Worm (Caenorhabditis elegans): ENCODE measurements around the gene nhr-168.

Gene nhr-168

DNA sequence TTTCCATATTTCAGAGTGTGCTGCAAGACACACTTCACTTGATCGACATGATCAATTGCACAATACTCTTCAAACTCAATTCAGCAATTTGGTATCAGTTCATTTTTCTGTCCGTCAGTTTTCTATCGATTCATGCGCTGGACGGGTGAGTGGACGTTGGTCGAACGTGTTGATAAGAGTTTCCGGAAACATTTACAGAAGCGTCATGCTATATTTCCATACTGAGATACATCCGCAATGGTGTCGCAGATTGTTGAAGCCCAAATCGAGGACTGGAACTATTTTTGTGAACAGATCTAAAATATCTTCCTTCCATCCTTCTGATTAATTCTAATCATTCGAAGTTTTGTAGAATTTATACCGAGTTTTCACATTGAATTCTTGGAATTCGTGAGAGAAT, 36.0 kb upstream of the nhr-168 start (continued):
- TF ChIP-seq mdl-1 (tag; optimal IDR thresholded peaks at IDR 0.05) (peak in 1 of 2 experiments; percentile 7), nhr-10 (tag; optimal IDR thresholded peaks at IDR 0.05) (peak; percentile 36), ceh-20 (GFP tag; IDR thresholded peaks at IDR 0.05) (no peak)

DNA sequence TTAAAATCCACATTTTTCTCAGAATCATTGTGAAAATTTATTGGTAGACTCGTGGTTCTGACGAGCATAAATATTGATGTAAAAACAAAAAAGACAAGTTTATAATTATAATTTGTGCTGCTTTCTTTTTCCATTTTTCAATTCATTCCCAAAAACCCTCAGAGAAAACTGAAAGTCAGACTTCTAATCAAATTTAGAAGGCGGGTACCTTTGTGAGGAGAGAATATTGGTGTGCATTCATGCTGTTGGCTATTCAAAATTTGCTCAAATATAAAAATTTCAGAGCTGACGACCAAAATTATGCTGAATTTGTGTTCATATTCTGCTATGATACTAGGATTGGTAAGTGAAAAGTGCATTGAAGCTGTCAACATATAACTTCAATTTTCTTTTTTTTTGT, 33.4 kb upstream of the nhr-168 start, which contains the start of gene srx-125:
Gene srx-125 (plus strand): TSS at position 301 of the 400 bp plus-strand sequence.
- TF ChIP-seq unc-62 (GFP tag; optimal IDR thresholded peaks at IDR 0.05 in 1 of 2), result peak in 1 of 2 experiments; percentile 46
- TF ChIP-seq unc-62 (tag; optimal IDR thresholded peaks at IDR 0.05), result no peak
- TF ChIP-seq lin-15B (tag; optimal IDR thresholded peaks at IDR 0.05), result no peak

ce11 chrV:13366488-13366887, 32.8 kb upstream of the nhr-168 start:
- no peak for TF ChIP-seq rbr-2 (tag; optimal IDR thresholded peaks at IDR 0.05)
- TF ChIP-seq nhr-6 (tag; optimal IDR thresholded peaks at IDR 0.05), result no peak
- no peak for TF ChIP-seq hlh-30 (tag; optimal IDR thresholded peaks at IDR 0.05; ENCODE audit: insufficient read depth)
- no peak for TF ChIP-seq mdl-1 (tag; optimal IDR thresholded peaks at IDR 0.05)
- TF ChIP-seq fkh-10 (GFP tag; optimal IDR thresholded peaks at IDR 0.05), result peak; percentile 37
- no peak for TF ChIP-seq lin-1 (GFP tag; IDR thresholded peaks at IDR 0.05)

ce11 chrV:13364227-13364626, 30.6 kb upstream of the nhr-168 start:
- no peak for TF ChIP-seq nhr-77 (tag; optimal IDR thresholded peaks at IDR 0.05)
- peak in 1 of 2 experiments; percentile 92 for TF ChIP-seq unc-62 (GFP tag; optimal IDR thresholded peaks at IDR 0.05 in 1 of 2)
- no peak for TF ChIP-seq unc-62 (tag; optimal IDR thresholded peaks at IDR 0.05)

DNA sequence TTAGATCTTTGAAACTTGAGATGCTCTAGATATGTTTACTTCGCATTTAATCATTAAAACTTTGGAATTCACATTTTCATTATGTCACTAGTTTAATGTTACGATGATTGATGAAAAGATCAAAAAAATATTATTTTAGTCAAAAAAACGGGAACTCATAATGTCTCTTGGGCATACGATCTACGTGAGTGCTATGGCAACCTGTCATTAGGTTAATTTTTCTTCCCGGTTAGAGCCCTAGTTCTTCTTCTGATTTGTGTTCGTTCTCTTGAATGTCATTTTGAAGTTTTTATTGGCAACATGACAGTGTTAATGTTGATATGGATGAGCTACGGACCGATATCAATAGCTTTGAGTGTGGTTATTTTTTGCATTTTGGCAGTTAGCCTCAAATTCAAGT, 29.7 kb upstream of the nhr-168 start, which contains the start of gene srg-46:
Gene srg-46 (plus strand): TSS at position 301 of the 400 bp plus-strand sequence.
- peak; percentile 31 for TF ChIP-seq aha-1 (tag)
- no peak for TF ChIP-seq Y48G9A.11 (GFP tag; IDR thresholded peaks at IDR 0.05)

DNA sequence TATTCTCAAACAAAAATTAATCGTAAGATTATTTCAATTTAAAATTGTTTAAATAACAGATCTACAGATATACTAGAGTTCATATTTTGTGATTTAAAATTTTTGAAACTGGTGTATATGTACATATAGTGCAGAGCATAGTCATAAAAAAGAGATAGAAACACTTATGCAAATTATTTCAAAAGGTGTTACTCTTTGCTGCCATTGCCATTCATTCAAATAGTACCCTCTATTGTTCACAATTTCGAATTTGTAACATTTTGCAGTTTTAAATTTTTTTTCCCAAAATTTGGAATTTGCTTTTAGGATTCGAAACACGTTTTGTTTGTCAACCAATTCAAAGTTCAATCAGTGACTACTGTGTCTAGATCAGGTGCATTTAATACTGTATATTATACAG, 26.6 kb upstream of the nhr-168 start, which contains the start of gene F32H5.4:
Gene F32H5.4 (plus strand): TSS at position 301 of the 400 bp plus-strand sequence.
- TF ChIP-seq lin-39 (tag; optimal IDR thresholded peaks at IDR 0.05), result no peak
- TF ChIP-seq zfp-2 (tag; optimal IDR thresholded peaks at IDR 0.05), result no peak
- no peak for TF ChIP-seq unc-130 (GFP tag; optimal IDR thresholded peaks at IDR 0.05)
- no peak for TF ChIP-seq zfp-3 (GFP tag; conservative IDR thresholded peaks at IDR 0.05)
- TF ChIP-seq lin-29 (GFP tag; IDR thresholded peaks at IDR 0.05), result no peak
- TF ChIP-seq daf-16 (GFP tag; optimal IDR thresholded peaks at IDR 0.05), result no peak
- no peak for TF ChIP-seq daf-16 (tag; optimal IDR thresholded peaks at IDR 0.05)
- TF ChIP-seq Y75B8A.6 (GFP tag; IDR thresholded peaks at IDR 0.05), result no peak
- no peak for TF ChIP-seq nhr-111 (GFP tag; optimal IDR thresholded peaks at IDR 0.05)
- TF ChIP-seq F44E2.7 (GFP tag; IDR thresholded peaks at IDR 0.05), result no peak
- no peak for TF ChIP-seq hmg-1.1 (GFP tag; IDR thresholded peaks at IDR 0.05)
- TF ChIP-seq nhr-25 (tag; optimal IDR thresholded peaks at IDR 0.05; ENCODE audit: borderline replicate concordance, insufficient read depth), result no peak
- no peak for TF ChIP-seq lim-7 (GFP tag; IDR thresholded peaks at IDR 0.05)
- TF ChIP-seq rbr-2 (tag; optimal IDR thresholded peaks at IDR 0.05), result no peak
- no peak for TF ChIP-seq snpc-4 (tag; optimal IDR thresholded peaks at IDR 0.05)
- no peak for TF ChIP-seq unc-62 (GFP tag; optimal IDR thresholded peaks at IDR 0.05 in 1 of 2)
- no peak for TF ChIP-seq unc-62 (tag; optimal IDR thresholded peaks at IDR 0.05)
- TF ChIP-seq lin-15B (tag; optimal IDR thresholded peaks at IDR 0.05), result no peak

ce11 chrV:13358823-13359592, 25.3 kb upstream of the nhr-168 start, which contains the start of gene F32H5.3:
Gene F32H5.3 (plus strand): TSS chrV:13359335.
- TF ChIP-seq lsy-2 (tag; optimal IDR thresholded peaks at IDR 0.05) (peak in 1 of 2 experiments; percentile 37), R02D3.7 (tag; optimal IDR thresholded peaks at IDR 0.05) (no peak), nhr-102 (tag; optimal IDR thresholded peaks at IDR 0.05) (no peak), unc-62 (GFP tag; optimal IDR thresholded peaks at IDR 0.05 in 1 of 2) (peak in 1 of 2 experiments; percentile 97), unc-62 (tag; optimal IDR thresholded peaks at IDR 0.05) (no peak), saeg-2 (GFP tag; IDR thresholded peaks at IDR 0.05) (no peak), nhr-41 (GFP tag; IDR thresholded peaks at IDR 0.05) (no peak), dmd-6 (GFP tag; IDR thresholded peaks at IDR 0.05) (no peak; the same call in 1 of the 2 replicates), mxl-3 (GFP tag; optimal IDR thresholded peaks at IDR 0.05) (peak; percentile 35), nhr-25 (tag; optimal IDR thresholded peaks at IDR 0.05; ENCODE audit: borderline replicate concordance, insufficient read depth) (peak; percentile 0), mdl-1 (tag; optimal IDR thresholded peaks at IDR 0.05) (peak in 1 of 2 experiments; percentile 44), mes-2 (tag; optimal IDR thresholded peaks at IDR 0.05; ENCODE audit: poor library complexity, severe bottlenecking) (no peak), nhr-28 (tag; optimal IDR thresholded peaks at IDR 0.05) (peak; percentile 63), duxl-1 (tag; optimal IDR thresholded peaks at IDR 0.05; ENCODE audit: poor library complexity) (no peak)
